Fruit fly (Drosophila melanogaster): ENCODE data around the gene Atg8b.

Gene Atg8b

dm6 chr3R:17710900-17711645 is 13.8 kb downstream of the Atg8b start (continued):
- no peak for TF ChIP-seq pdm3 (GFP tag; optimal IDR thresholded peaks at IDR 0.05)
- TF ChIP-seq Smox (GFP tag; optimal IDR thresholded peaks at IDR 0.05) = no peak
- TF ChIP-seq Sox15 (GFP tag; optimal IDR thresholded peaks at IDR 0.05) = no peak
- TF ChIP-seq CG3919 (GFP tag; optimal IDR thresholded peaks at IDR 0.05) = no peak
- TF ChIP-seq CG1621 (tag; optimal IDR thresholded peaks at IDR 0.05) = peak; percentile 20
- TF ChIP-seq CG11294 (GFP tag; IDR thresholded peaks at IDR 0.05) = no peak

DNA sequence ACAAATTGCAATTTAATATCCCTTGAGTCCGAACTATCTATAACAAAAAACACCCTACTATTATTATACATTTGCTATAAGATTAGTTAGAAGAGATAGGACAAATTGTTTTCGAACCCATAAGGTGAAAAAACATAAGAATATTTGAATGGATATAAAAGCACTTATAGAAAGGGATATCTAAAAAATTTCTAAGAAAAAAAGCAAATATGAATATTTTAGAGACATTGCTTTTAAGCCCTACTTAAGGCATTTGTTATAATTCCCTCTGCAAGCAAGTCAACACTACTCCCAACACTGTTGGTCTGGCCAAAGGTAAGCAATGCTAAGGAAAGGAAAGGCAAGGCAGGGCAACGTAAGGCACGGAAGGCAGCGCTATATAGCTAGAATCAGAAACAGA is 14.4 kb downstream of the Atg8b start:
- TF ChIP-seq CG3919 (GFP tag; optimal IDR thresholded peaks at IDR 0.05) = no peak
- TF ChIP-seq esn (GFP tag; optimal IDR thresholded peaks at IDR 0.05) = peak; percentile 15
- TF ChIP-seq lz (GFP tag; optimal IDR thresholded peaks at IDR 0.05) = peak; percentile 6
- no peak for TF ChIP-seq CG6854 (GFP tag; optimal IDR thresholded peaks at IDR 0.05)
- TF ChIP-seq Eip78C (GFP tag) = peak; percentile 32
- no peak; the same call in 2 of the 3 replicates for TF ChIP-seq CG6163 (GFP tag; IDR thresholded peaks at IDR 0.05)
- TF ChIP-seq pdm3 (GFP tag; optimal IDR thresholded peaks at IDR 0.05) = peak; percentile 9

DNA sequence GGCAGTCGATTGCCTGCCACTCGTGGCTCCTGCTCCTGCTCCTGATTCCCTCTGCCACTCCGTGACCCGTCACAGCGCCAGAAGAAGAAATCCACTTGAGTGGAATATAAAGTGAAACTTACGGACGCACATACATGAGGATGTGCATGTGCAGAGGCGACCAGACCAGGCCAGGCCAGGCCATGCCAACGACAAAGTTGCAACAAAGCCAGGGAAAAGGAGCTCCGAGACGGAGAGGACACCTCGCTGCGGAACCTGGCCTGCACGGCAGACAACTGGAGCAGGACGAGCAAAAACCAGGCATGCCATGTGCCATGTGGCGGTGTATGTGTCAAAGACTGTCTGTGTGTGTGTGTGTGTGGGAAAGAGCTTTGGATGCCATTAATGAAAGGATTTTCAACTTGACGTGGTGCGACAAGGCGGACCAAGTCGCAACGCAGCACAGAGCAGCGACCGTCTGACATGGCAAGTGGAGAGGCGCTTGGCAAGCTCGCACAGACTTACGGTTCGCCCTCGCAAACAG is 15.2 kb downstream of the Atg8b start:
- TF ChIP-seq dsx (GFP tag; optimal IDR thresholded peaks at IDR 0.05; ENCODE audit: poor library complexity, severe bottlenecking) = peak; percentile 93
- TF ChIP-seq topi (GFP tag; optimal IDR thresholded peaks at IDR 0.05) = no peak

dm6 chr3R:17708778-17709476 is 15.9 kb downstream of the Atg8b start:
- no peak for TF ChIP-seq CG9139 (GFP tag; optimal IDR thresholded peaks at IDR 0.05)
- peak; percentile 17; the same call in 1 of the 2 replicates for TF ChIP-seq Gug (GFP tag; IDR thresholded peaks at IDR 0.05)
- TF ChIP-seq cyc (GFP tag; optimal IDR thresholded peaks at IDR 0.05) = peak; percentile 5
- TF ChIP-seq OdsH (GFP tag; optimal IDR thresholded peaks at IDR 0.05) = no peak
- TF ChIP-seq CG3919 (GFP tag; optimal IDR thresholded peaks at IDR 0.05) = peak; percentile 8
- TF ChIP-seq CG6163 (GFP tag; IDR thresholded peaks at IDR 0.05) = peak; percentile 62; the same call in 2 of the 3 replicates
- TF ChIP-seq fd59A (GFP tag; optimal IDR thresholded peaks at IDR 0.05) = no peak
- TF ChIP-seq CG7368 (GFP tag; optimal IDR thresholded peaks at IDR 0.05) = no peak
- no peak for TF ChIP-seq Hr4 (GFP tag; optimal IDR thresholded peaks at IDR 0.05)
- no peak for TF ChIP-seq Lpt (GFP tag; optimal IDR thresholded peaks at IDR 0.05)
- peak; percentile 17; the same call in 1 of the 3 replicates for TF ChIP-seq eg (GFP tag; IDR thresholded peaks at IDR 0.05)
- peak; percentile 13 for TF ChIP-seq Sox102F (GFP tag; optimal IDR thresholded peaks at IDR 0.05)
- no peak for TF ChIP-seq CG10631 (GFP tag; optimal IDR thresholded peaks at IDR 0.05)
- no peak for TF ChIP-seq CG11762 (GFP tag; optimal IDR thresholded peaks at IDR 0.05; ENCODE audit: insufficient read depth)
- TF ChIP-seq fd85E (GFP tag; optimal IDR thresholded peaks at IDR 0.05) = no peak
- no peak for TF ChIP-seq Eip93F (GFP tag; optimal IDR thresholded peaks at IDR 0.05)
- TF ChIP-seq fkh (GFP tag; optimal IDR thresholded peaks at IDR 0.05) = no peak
- no peak for TF ChIP-seq CG11294 (GFP tag; IDR thresholded peaks at IDR 0.05)
- TF ChIP-seq Hr39 (GFP tag; optimal IDR thresholded peaks at IDR 0.05) = peak; percentile 26
- TF ChIP-seq net (GFP tag; optimal IDR thresholded peaks at IDR 0.05) = no peak
- TF ChIP-seq CG6854 (GFP tag; optimal IDR thresholded peaks at IDR 0.05) = no peak
- TF ChIP-seq CG15336 (GFP tag; IDR thresholded peaks at IDR 0.05) = no peak
- peak; percentile 4 for TF ChIP-seq CG10669 (GFP tag; optimal IDR thresholded peaks at IDR 0.05)
- TF ChIP-seq dsx (GFP tag; optimal IDR thresholded peaks at IDR 0.05; ENCODE audit: poor library complexity, severe bottlenecking) = no peak
- TF ChIP-seq Sox15 (GFP tag; optimal IDR thresholded peaks at IDR 0.05) = no peak
- peak; percentile 24 for TF ChIP-seq Met (GFP tag; optimal IDR thresholded peaks at IDR 0.05)
- TF ChIP-seq CG8319 (GFP tag; optimal IDR thresholded peaks at IDR 0.05) = no peak
- TF ChIP-seq CG3032 (tag; optimal IDR thresholded peaks at IDR 0.05) = no peak
- peak; percentile 18 for TF ChIP-seq Ets96B (tag; optimal IDR thresholded peaks at IDR 0.05)
- TF ChIP-seq acj6 (GFP tag; optimal IDR thresholded peaks at IDR 0.05) = no peak
- TF ChIP-seq CG4318 (GFP tag; optimal IDR thresholded peaks at IDR 0.05) = no peak
- TF ChIP-seq Eip75B (GFP tag; optimal IDR thresholded peaks at IDR 0.05) = no peak
- no peak for TF ChIP-seq CG16779 (tag; optimal IDR thresholded peaks at IDR 0.05)
- TF ChIP-seq lz (GFP tag; optimal IDR thresholded peaks at IDR 0.05) = peak; percentile 21
- peak; percentile 29 for TF ChIP-seq Sox14 (GFP tag; optimal IDR thresholded peaks at IDR 0.05)
- peak; percentile 65 for TF ChIP-seq Eip78C (GFP tag)
- TF ChIP-seq Hr38 (GFP tag; optimal IDR thresholded peaks at IDR 0.05) = no peak
